Worm (Caenorhabditis elegans) whole organism, L4/young adult: ENCODE measurements around the gene F55C12.4.
A peak's percentile ranks its signal among the peaks of the same experiment; 100 is the strongest.

Experiments
- W03F9.2 ChIP-seq: fragments of 150-350 bp; optimal IDR thresholded peaks from 2 replicates; lab custom pipeline; 2014; ENCODE audit warnings: missing biosample characterization, missing genetic modification characterization
- dao-5 ChIP-seq: sonication (generic microtip); optimal IDR thresholded peaks from 2 replicates; lab custom pipeline; 2016; ENCODE audit warnings: missing genotype, missing genetic modification characterization, moderate library complexity, missing compliant biosample characterization
- him-1 ChIP-seq: sonication (generic microtip); optimal IDR thresholded peaks from 2 replicates; lab custom pipeline; 2016; ENCODE audit warnings: missing genotype, missing genetic modification reagents, missing genetic modification characterization, missing compliant biosample characterization

The F55C12.4 gene

DNA sequence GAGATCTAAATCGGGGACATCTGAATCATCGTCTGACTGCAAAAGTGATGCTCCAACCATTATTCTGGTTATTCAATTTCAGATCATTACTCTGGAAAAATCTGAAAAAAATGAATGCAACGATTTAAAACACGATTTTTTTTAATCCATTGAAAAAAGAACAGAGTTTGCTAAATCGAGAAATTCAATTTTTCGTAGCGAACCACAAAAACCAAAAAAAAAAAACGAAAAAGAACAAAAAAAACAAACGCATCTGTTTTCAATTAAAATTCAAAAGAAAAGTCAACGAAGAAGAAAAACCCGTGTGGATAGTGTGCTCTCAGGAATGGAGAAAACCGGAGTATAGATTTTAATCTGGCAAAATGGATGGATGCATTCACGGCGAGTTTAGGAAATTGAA lies at the start of gene F55C12.4:
Gene F55C12.4, minus strand, starts transcription at position 101 of the 400 bp plus-strand sequence.
- TF ChIP-seq W03F9.2: no peak
- TF ChIP-seq dao-5 (tag; lab: Kevin White, UChicago): no peak

- TF ChIP-seq him-1 (tag; lab: Kevin White, UChicago): no peak
- no peak for TF ChIP-seq W03F9.2
- TF ChIP-seq dao-5 (tag; lab: Kevin White, UChicago): no peak
Observed at ce11 chrII:5907482-5907881, 49.3 kb upstream of the F55C12.4 start, which contains the start of gene vps-35. Gene vps-35 (plus strand): TSS chrII:5907816.

DNA sequence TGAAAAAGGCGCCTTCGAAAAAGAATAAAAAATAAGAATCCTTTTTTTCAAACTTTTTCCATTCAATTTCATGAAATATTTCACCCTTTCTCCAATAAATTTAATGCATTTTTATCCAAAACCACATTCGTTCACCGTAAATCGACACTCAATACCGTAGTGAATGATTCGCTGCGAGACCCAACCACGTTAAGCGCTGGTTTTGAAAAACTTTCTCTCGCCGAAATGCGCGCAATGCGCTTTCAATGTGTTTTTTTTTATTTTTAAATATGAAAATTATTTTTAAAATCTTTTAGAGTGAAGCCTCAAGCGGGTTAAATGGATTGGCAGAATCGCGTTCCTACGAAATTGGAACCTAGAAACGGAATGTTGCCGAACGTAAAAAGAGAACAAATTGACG lies 48.1 kb upstream of the F55C12.4 start, which contains the start of gene F59G1.8:
Gene F59G1.8, plus strand, starts transcription at position 293 of the 400 bp plus-strand sequence.
- TF ChIP-seq him-1 (tag; lab: Kevin White, UChicago): no peak
- no peak for TF ChIP-seq W03F9.2
- no peak for TF ChIP-seq dao-5 (tag; lab: Kevin White, UChicago)

DNA sequence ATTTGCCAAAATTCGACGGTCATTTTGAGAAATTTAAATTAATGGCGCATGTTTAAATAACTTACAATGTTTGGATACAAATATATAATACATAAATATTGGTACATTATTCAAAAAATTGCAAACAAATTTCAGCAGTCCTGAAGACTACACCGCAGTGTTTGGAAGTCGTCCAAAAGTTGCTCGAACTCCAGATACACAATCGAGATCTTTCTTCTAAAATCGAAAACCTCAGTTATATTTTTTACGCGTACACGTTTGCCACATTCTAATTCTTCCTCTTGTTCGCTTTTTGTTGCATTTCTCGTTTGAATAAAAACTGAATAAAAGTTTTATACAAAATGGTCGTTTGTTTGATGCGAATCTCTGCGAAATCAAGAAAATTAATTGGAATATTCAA lies 46.0 kb upstream of the F55C12.4 start, which contains the start of gene tsp-18:
Gene tsp-18, plus strand, starts transcription at position 301 of the 400 bp plus-strand sequence.
- no peak for TF ChIP-seq him-1 (tag; lab: Kevin White, UChicago)
- no peak for TF ChIP-seq W03F9.2
- TF ChIP-seq dao-5 (tag; lab: Kevin White, UChicago): no peak

DNA sequence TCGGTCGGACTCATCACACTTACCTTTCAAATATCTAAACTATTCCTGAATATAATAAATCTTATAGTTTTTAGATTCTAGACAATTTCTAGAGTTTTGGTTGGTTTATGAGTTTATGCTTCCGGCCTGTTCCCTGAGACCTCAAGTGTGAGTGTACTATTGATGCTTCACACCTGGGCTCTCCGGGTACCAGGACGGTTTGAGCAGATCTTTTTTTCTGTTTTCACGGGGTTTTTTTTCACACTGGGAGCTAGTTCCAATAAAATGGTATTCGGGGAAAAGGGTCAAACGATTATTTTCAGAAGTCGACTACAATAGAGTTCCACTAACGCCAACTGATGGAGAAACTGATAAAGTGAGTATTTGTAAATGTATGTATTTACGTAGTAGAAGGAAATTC lies 43.9 kb upstream of the F55C12.4 start:
- TF ChIP-seq dao-5 (tag; lab: Kevin White, UChicago): no peak
- TF ChIP-seq him-1 (tag; lab: Kevin White, UChicago): no peak
- TF ChIP-seq W03F9.2: no peak

DNA sequence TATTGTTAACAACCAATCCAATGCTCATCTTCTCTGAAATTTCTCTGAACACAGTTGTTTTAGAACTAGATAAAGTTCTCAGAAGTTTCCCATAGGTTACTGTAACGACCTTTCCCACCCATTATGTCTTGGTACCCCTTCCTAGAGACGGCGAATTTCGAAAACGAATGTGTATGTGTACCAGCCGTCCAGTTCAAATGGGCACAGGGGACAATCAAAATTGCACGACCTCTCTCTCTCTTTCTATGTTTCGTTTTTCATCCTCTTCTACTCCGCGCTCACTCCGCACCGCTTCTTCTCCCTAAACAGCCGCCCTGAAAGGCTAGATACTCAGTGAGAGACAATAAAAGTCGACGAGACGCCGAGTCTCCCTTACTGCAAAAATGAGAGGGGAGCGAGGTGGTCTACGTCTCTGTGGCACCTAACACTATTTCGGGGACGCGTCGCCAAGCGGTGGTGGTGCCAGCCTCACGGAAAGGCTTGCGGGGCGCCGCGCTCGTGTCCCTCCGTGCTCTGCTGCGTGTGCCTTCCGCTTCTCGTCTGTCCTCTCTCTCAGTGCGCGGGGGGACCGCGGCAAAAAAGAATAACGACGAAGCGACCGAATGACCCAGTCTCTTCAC lies 43.3 kb upstream of the F55C12.4 start:
- TF ChIP-seq him-1 (tag; lab: Kevin White, UChicago): no peak
- no peak for TF ChIP-seq W03F9.2
- TF ChIP-seq dao-5 (tag; lab: Kevin White, UChicago): no peak

DNA sequence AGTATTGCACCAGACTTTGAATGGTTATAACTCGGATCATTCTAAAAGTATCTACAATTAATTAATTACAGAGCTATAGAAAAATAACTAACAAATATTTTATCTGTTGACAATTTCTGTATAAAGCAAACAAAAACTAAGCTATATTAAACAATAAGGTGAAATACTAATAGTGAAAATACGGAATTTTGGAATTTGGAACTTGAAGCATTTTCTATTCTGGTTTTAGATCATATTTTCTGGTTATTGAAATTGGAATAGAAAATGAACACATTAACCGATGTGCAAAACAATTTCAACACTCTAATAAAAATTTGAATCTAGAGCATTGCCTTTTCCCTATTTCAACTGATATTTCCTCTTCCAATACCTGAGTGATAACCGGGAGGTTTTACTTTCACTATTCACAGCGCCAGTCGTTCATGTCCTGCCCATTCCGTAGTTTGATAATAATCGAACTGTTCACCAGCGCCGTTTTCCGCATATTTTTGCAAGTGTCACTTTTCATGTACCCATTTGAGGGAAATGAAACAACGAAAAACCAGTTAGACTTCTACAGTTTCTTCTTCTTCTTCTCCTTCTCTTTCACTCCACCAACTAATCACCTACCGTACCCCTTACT lies 41.8 kb upstream of the F55C12.4 start:
- TF ChIP-seq him-1 (tag; lab: Kevin White, UChicago) (no peak), W03F9.2 (peak; percentile 16)

ce11 chrII:5899080-5899479 lies 40.9 kb upstream of the F55C12.4 start:
- TF ChIP-seq him-1 (tag; lab: Kevin White, UChicago): no peak
- no peak for TF ChIP-seq W03F9.2

DNA sequence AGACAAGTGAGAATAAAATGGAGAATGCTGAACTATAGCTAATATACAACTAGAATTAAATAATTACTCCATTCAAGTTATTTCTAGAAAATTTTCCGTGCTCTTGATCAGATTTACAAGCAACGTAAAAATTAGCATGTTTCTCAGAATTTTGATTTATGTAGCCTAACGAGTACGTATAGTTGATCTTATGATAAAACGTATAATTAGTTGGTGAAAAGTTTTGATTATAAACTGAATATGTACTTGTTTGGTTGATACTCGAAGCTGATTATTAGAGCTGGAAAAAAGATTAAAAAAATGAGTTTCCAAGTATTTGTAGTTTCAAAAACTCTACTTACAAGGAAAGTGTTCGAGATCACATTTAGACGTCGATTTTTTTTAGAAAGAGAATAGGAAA lies 38.3 kb upstream of the F55C12.4 start:
- TF ChIP-seq him-1 (tag; lab: Kevin White, UChicago) (no peak), dao-5 (tag; lab: Kevin White, UChicago) (no peak), W03F9.2 (no peak)

- TF ChIP-seq W03F9.2: no peak
- no peak for TF ChIP-seq him-1 (tag; lab: Kevin White, UChicago)
- no peak for TF ChIP-seq dao-5 (tag; lab: Kevin White, UChicago)
Observed at ce11 chrII:5895870-5896269, 37.6 kb upstream of the F55C12.4 start, which contains the start of gene F59G1.4. Gene F59G1.4 (plus strand): TSS chrII:5896170.

- no peak for TF ChIP-seq dao-5 (tag; lab: Kevin White, UChicago)
- no peak for TF ChIP-seq W03F9.2
- no peak for TF ChIP-seq him-1 (tag; lab: Kevin White, UChicago)
Observed at ce11 chrII:5892813-5893212, 34.6 kb upstream of the F55C12.4 start.

DNA sequence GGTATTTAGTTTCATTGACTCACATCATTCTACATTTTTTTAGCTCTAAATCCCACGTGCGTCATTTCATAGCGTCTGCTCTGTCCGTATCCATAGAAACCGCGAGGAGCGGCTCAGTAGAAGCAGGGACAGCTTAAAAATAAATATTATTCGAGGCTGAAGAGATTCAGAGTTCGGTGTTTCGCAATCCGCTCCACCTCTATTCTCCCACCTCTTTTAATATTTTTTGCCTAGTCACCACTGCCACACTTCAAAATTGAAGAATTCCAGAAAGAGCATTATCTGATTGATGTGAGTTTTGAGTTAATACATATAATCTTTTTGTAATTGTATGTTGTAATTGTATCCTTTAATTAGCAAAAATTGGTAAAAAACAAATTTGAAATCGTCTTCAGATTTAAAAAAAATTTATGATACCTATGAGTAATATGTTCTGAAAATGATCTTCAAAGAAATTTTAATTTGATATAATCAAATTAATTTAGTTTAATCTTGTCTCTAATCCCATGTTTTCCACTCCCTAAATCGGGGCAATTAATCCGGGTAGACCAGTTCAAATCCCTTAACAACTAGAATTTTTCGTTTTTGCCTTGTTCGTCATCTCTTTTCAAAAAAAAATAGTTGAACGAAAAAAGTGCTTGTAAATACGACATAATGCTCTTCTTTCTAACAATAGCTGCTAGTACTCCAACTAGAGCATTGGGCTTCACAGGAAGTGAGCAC lies 31.4 kb upstream of the F55C12.4 start:
- TF ChIP-seq dao-5 (tag; lab: Kevin White, UChicago) (no peak), him-1 (tag; lab: Kevin White, UChicago) (no peak), W03F9.2 (no peak)

DNA sequence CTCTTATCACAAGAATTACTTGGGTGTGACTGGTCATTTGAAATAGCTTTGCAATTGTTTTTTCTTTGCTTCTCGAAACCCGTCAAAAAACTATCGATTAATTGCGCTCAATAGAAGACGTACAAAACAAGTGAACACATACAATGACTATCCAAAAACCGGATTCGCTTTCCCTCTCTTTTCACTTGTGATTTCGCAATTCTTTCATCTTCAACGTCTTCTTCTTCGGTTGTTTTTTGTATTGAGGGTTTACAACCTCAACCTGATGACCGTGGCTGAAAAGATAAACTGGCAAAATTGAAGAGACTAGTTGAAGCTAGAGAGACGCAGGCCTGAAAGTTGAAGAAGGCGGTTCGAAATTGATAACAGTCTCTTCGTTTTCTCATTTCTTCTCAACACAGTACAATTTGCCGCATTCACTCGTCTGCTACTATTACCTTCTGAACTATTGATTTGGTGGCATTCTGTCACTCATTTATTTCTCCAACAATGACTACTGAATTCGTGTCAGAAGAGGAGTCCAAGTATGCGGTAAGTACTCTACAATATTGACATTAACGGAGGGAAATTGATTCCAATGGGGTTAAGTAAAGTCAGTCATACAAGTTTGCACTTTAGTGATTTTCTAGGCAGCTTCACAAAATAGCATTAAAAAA lies 27.9 kb upstream of the F55C12.4 start:
- TF ChIP-seq dao-5 (tag; lab: Kevin White, UChicago): no peak
- no peak for TF ChIP-seq W03F9.2
- no peak for TF ChIP-seq him-1 (tag; lab: Kevin White, UChicago)

- TF ChIP-seq dao-5 (tag; lab: Kevin White, UChicago) (no peak), W03F9.2 (no peak), him-1 (tag; lab: Kevin White, UChicago) (no peak)
Observed at ce11 chrII:5884252-5884651, 26.0 kb upstream of the F55C12.4 start, which contains the start of gene rfip-1. Gene rfip-1 (plus strand): TSS chrII:5884552.
